Fruit fly (Drosophila melanogaster) whole organism, wandering third instar larva: Measurements from ENCODE around the gene kra.
A peak's percentile ranks its signal among the peaks of the same experiment; 100 is the strongest.

Experiments used
- Abd-B ChIP-seq: fragments of >200 bp; optimal IDR thresholded peaks from 2 replicates; lab custom pipeline; 2017; ENCODE audit warnings: missing biosample characterization, missing genetic modification characterization
- CG32264 ChIP-seq: fragments of 200-800 bp; sonication (Bioruptor generic); optimal IDR thresholded peaks from 2 replicates; lab custom pipeline; 2016; ENCODE audit warnings: missing biosample characterization, missing genetic modification characterization
- CG9705 ChIP-seq: fragments of 200-800 bp; sonication (Bioruptor generic); optimal IDR thresholded peaks from 2 replicates; lab custom pipeline; 2018; ENCODE audit warnings: missing biosample characterization, mild to moderate bottlenecking, missing genetic modification characterization
- CrebA ChIP-seq: fragments of 200-800 bp; sonication (Bioruptor generic); optimal IDR thresholded peaks from 2 replicates; lab custom pipeline; 2016; ENCODE audit warnings: missing biosample characterization, mild to moderate bottlenecking, missing genetic modification characterization, borderline replicate concordance
- Dfd ChIP-seq: fragments of >200 bp; optimal IDR thresholded peaks from 2 replicates; lab custom pipeline; 2017; ENCODE audit warnings: missing biosample characterization, missing genetic modification characterization
- Dif ChIP-seq: fragments of 200-275, 200-300 bp; sonication (Bioruptor generic); optimal IDR thresholded peaks from 2 replicates; lab custom pipeline; 2018; ENCODE audit warnings: missing biosample characterization, missing genetic modification characterization; ENCODE audit not compliant: partially characterized antibody
- GATAd ChIP-seq: sonication (Bioruptor generic); optimal IDR thresholded peaks from 2 replicates; lab custom pipeline; 2016; ENCODE audit warnings: missing biosample characterization, missing genetic modification characterization
- HLH106 ChIP-seq: fragments of 200-800 bp; optimal IDR thresholded peaks from 3 replicates; lab custom pipeline; 2019; ENCODE audit warnings: missing biosample characterization, mild to moderate bottlenecking, missing genetic modification characterization, moderate library complexity
- Hnf4 ChIP-seq: fragments of 200-800 bp; sonication (Bioruptor generic); optimal IDR thresholded peaks from 2 replicates; lab custom pipeline; 2016; ENCODE audit warnings: missing biosample characterization, mild to moderate bottlenecking, missing genetic modification characterization
- Hr78 ChIP-seq: fragments of >200 bp; optimal IDR thresholded peaks from 2 replicates; lab custom pipeline; 2017; ENCODE audit warnings: missing biosample characterization, missing genetic modification characterization
- Hr83 ChIP-seq: fragments of 200-300 bp; sonication (Bioruptor generic); optimal IDR thresholded peaks from 2 replicates; lab custom pipeline; 2016; ENCODE audit warnings: missing biosample characterization, mild to moderate bottlenecking, missing genetic modification characterization, moderate library complexity; ENCODE audit not compliant: poor library complexity, severe bottlenecking
- Jra ChIP-seq: sonication (Bioruptor generic); optimal IDR thresholded peaks from 2 replicates; lab custom pipeline; 2016; ENCODE audit warnings: missing biosample characterization, missing genetic modification characterization
- Mio ChIP-seq: sonication (Bioruptor generic); optimal IDR thresholded peaks from 2 replicates; lab custom pipeline; 2016; ENCODE audit warnings: missing biosample characterization, missing genetic modification characterization
- Myc ChIP-seq: fragments of >200 bp; optimal IDR thresholded peaks from 2 replicates; lab custom pipeline; 2017
- N ChIP-seq: fragments of >200 bp; optimal IDR thresholded peaks from 2 replicates; lab custom pipeline; 2018; ENCODE audit warnings: missing biosample characterization, missing external identifiers, missing genetic modification characterization
- OdsH ChIP-seq: fragments of 200-800 bp; sonication (Bioruptor generic); optimal IDR thresholded peaks from 2 replicates; lab custom pipeline; 2016; ENCODE audit warnings: missing biosample characterization, mild to moderate bottlenecking, missing genetic modification characterization
- Rel ChIP-seq, 2 experiments: fragments of 200-800 bp; sonication (Bioruptor generic) in 1 of 2; optimal IDR thresholded peaks; 2 replicates in 1 of 2; 3 replicates in 1 of 2; lab custom pipeline; 2016 to 2019; ENCODE audit warnings: mild to moderate bottlenecking in 2 of 2, missing biosample characterization in 2 of 2, missing genetic modification characterization in 2 of 2, moderate library complexity in 1 of 2
- Sp1 ChIP-seq: fragments of 200-800 bp; sonication (Bioruptor generic); optimal IDR thresholded peaks from 3 replicates; lab custom pipeline; 2019; ENCODE audit warnings: missing biosample characterization, mild to moderate bottlenecking, missing genetic modification characterization, moderate library complexity
- Vsx2 ChIP-seq: fragments of 200-300, 225-300 bp; sonication (Bioruptor generic); optimal IDR thresholded peaks from 2 replicates; lab custom pipeline; 2018; ENCODE audit warnings: missing biosample characterization, missing genetic modification characterization; ENCODE audit not compliant: partially characterized antibody
- br ChIP-seq: fragments of 200-800 bp; sonication (Bioruptor generic); optimal IDR thresholded peaks from 2 replicates; lab custom pipeline; 2016; ENCODE audit warnings: missing biosample characterization, missing genetic modification characterization
- brk ChIP-seq: fragments of 200-800 bp; sonication (Bioruptor generic); optimal IDR thresholded peaks from 2 replicates; lab custom pipeline; 2016; ENCODE audit warnings: missing biosample characterization, mild to moderate bottlenecking, missing genetic modification characterization
- dl ChIP-seq, 2 experiments: fragments of 175-275, 200-275 bp in 1 of 2; fragments of 200-275 bp in 1 of 2; sonication (Bioruptor generic); optimal IDR thresholded peaks; lab custom pipeline; 2018; ENCODE audit warnings: mild to moderate bottlenecking in 2 of 2, missing biosample characterization in 2 of 2, missing genetic modification characterization in 2 of 2, moderate library complexity in 2 of 2; ENCODE audit not compliant: partially characterized antibody in 2 of 2, insufficient read depth in 1 of 2
- dmrt93B ChIP-seq: fragments of 200-800 bp; sonication (Bioruptor generic); optimal IDR thresholded peaks from 2 replicates; lab custom pipeline; 2018; ENCODE audit warnings: missing biosample characterization, mild to moderate bottlenecking, missing genetic modification characterization
- dsf ChIP-seq: sonication (Bioruptor generic); optimal IDR thresholded peaks from 2 replicates; lab custom pipeline; 2016; ENCODE audit warnings: missing biosample characterization, missing genetic modification characterization, borderline replicate concordance
- ey ChIP-seq: fragments of 200-800 bp; sonication (Bioruptor generic); optimal IDR thresholded peaks from 2 replicates; lab custom pipeline; 2016; ENCODE audit warnings: missing biosample characterization, missing genetic modification characterization
- foxo ChIP-seq, 2 experiments: fragments of 200-800 bp; sonication (Bioruptor generic); optimal IDR thresholded peaks; 2 replicates in 1 of 2; 3 replicates in 1 of 2; lab custom pipeline; 2016 to 2017; ENCODE audit warnings: missing biosample characterization in 2 of 2, missing genetic modification characterization in 2 of 2
- fru ChIP-seq: fragments of 200-800 bp; sonication (Bioruptor generic); optimal IDR thresholded peaks from 3 replicates; lab custom pipeline; 2016; ENCODE audit warnings: missing biosample characterization, mild to moderate bottlenecking, missing genetic modification characterization
- h ChIP-seq: fragments of 200-800 bp; sonication (Bioruptor generic); optimal IDR thresholded peaks from 3 replicates; lab custom pipeline; 2016; ENCODE audit warnings: missing biosample characterization, mild to moderate bottlenecking, missing genetic modification characterization
- jim ChIP-seq: fragments of 175-275, 200-325 bp; sonication (Bioruptor generic); optimal IDR thresholded peaks from 2 replicates; lab custom pipeline; 2016; ENCODE audit warnings: missing biosample characterization, mild to moderate bottlenecking, missing genetic modification characterization
- lola ChIP-seq: fragments of >200 bp; optimal IDR thresholded peaks from 2 replicates; lab custom pipeline; 2017; ENCODE audit warnings: missing biosample characterization, missing genetic modification characterization
- pan ChIP-seq: fragments of >200 bp; optimal IDR thresholded peaks from 2 replicates; lab custom pipeline; 2017
- psq ChIP-seq: fragments of 200-800 bp; sonication (Bioruptor generic); optimal IDR thresholded peaks from 3 replicates; lab custom pipeline; 2017; ENCODE audit warnings: missing biosample characterization, mild to moderate bottlenecking, missing genetic modification characterization, moderate library complexity
- rgr ChIP-seq: fragments of 200-800 bp; sonication (Bioruptor generic); optimal IDR thresholded peaks from 3 replicates; lab custom pipeline; 2016; ENCODE audit warnings: missing biosample characterization, mild to moderate bottlenecking, missing genetic modification characterization
- sage ChIP-seq: fragments of 200-800 bp; sonication (Bioruptor generic); optimal IDR thresholded peaks from 2 replicates; lab custom pipeline; 2016; ENCODE audit warnings: missing biosample characterization, mild to moderate bottlenecking, missing genetic modification characterization
- sv ChIP-seq: fragments of 200-800 bp; sonication (Bioruptor generic); optimal IDR thresholded peaks from 3 replicates; lab custom pipeline; 2016; ENCODE audit warnings: missing biosample characterization, missing genetic modification characterization
- tai ChIP-seq: sonication (Bioruptor generic); optimal IDR thresholded peaks from 2 replicates; lab custom pipeline; 2016; ENCODE audit warnings: missing biosample characterization, missing genetic modification characterization
- usp ChIP-seq: fragments of >200 bp; optimal IDR thresholded peaks from 2 replicates; lab custom pipeline; 2017; ENCODE audit warnings: missing biosample characterization, missing genetic modification characterization
- woc ChIP-seq: sonication (Bioruptor generic); optimal IDR thresholded peaks from 2 replicates; lab custom pipeline; 2016; ENCODE audit warnings: missing biosample characterization, mild to moderate bottlenecking, missing genetic modification characterization

Gene kra

DNA sequence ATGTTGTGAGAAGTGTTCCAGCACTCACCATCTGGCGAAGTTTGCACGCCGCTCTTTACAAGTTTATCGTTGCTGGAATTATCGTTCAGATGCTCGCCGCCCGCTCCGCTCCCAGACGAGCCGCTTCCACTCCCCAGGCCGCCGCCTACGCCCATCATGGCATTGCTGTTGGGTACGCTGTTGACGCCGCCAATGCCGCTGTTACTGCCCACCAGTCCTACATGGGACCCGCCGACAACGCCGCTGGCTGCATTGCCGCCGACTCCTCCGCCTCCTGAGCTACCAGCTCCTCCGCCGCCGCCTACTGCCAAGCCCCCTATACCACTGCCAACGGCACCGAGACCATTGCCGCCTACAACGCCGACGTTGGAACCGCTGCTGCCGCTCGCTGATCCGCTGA lies 7.5 kb upstream of the kra start:
- TF ChIP-seq Abd-B (GFP tag; lab: Kevin White, UChicago) (no peak), Hnf4 (GFP tag; lab: Kevin White, UChicago) (no peak), usp (GFP tag; lab: Kevin White, UChicago) (no peak)
- TF ChIP-seq, all 38 proteins: peak for 0

DNA sequence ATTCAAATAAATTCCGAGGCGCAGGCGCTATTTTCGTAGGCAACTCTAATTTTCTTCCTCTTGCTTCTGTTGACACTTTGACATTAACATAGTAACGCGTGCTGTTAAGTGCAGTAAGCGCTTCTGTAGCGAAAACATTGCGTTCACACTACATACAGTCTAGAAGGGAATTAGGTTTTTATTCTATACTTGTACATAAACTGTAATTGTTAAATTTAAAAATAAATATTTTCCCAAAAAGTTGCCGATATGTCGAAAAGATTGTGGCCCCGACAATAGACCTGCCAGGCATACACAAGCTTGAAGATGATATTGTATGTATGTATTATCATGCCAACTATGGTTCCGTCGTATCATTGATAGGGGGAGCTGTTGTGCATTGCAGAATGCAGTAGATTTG lies 5.5 kb upstream of the kra start, which contains the start of gene asl:
TSS of gene asl (minus strand) at position 67 of the 400 bp plus-strand sequence.
- TF ChIP-seq brk (GFP tag; lab: Kevin White, UChicago) (no peak), sage (GFP tag; lab: Kevin White, UChicago) (no peak), ey (GFP tag; lab: Kevin White, UChicago) (peak; percentile 33), GATAd (GFP tag; lab: Kevin White, UChicago) (no peak), Abd-B (GFP tag; lab: Kevin White, UChicago) (no peak), dsf (GFP tag; lab: Kevin White, UChicago) (no peak), Myc (lab: Kevin White, UChicago) (no peak), tai (GFP tag; lab: Kevin White, UChicago) (no peak), Vsx2 (GFP tag; lab: Kevin White, UChicago) (no peak), dl (GFP tag; optimal IDR thresholded peaks at IDR 0.05; lab: Kevin White, UChicago; ENCODE audit: insufficient read depth in 1 of 2, partially characterized antibody in 2 of 2) (no peak), usp (GFP tag; lab: Kevin White, UChicago) (no peak), dmrt93B (GFP tag; lab: Kevin White, UChicago) (no peak), Sp1 (GFP tag; lab: Kevin White, UChicago) (peak; percentile 54), Rel (GFP tag; optimal IDR thresholded peaks at IDR 0.05; lab: Kevin White, UChicago) (no peak), Rel (tag; optimal IDR thresholded peaks at IDR 0.05; lab: Kevin White, UChicago) (peak; percentile 45), br (GFP tag; lab: Kevin White, UChicago) (no peak), CG32264 (GFP tag; lab: Kevin White, UChicago) (peak; percentile 17), HLH106 (tag; lab: Kevin White, UChicago) (peak; percentile 64), Hnf4 (GFP tag; lab: Kevin White, UChicago) (no peak), Hr78 (GFP tag; lab: Kevin White, UChicago) (peak; percentile 55), Dif (GFP tag; lab: Kevin White, UChicago) (no peak), rgr (GFP tag; lab: Kevin White, UChicago) (no peak), jim (GFP tag; lab: Kevin White, UChicago) (no peak), sv (GFP tag; lab: Kevin White, UChicago) (peak; percentile 29), foxo (GFP tag; optimal IDR thresholded peaks at IDR 0.05; lab: Kevin White, UChicago) (peak in 1 of 2 experiments; percentile 62), lola (GFP tag; lab: Kevin White, UChicago) (no peak), Mio (no peak), pan (lab: Kevin White, UChicago) (no peak), h (GFP tag; lab: Kevin White, UChicago) (peak; percentile 56), Dfd (GFP tag; lab: Kevin White, UChicago) (no peak), CG9705 (GFP tag; lab: Kevin White, UChicago) (peak; percentile 53), psq (GFP tag; lab: Kevin White, UChicago) (peak; percentile 48), CrebA (GFP tag; lab: Kevin White, UChicago) (no peak), fru (peak; percentile 100), OdsH (GFP tag; lab: Kevin White, UChicago) (peak; percentile 23), Jra (GFP tag; lab: Kevin White, UChicago) (no peak), Hr83 (GFP tag; lab: Kevin White, UChicago) (no peak), woc (GFP tag; lab: Kevin White, UChicago) (peak; percentile 42), N (GFP tag; lab: Kevin White, UChicago) (peak; percentile 94)
